Worm (Caenorhabditis elegans) whole organism, L4 larva: ENCODE data around the gene T05G5.1.
A peak's percentile ranks its signal among the peaks of the same experiment; 100 is the strongest.

Source experiments
- F10B5.3 ChIP-seq: sonication (generic microtip); optimal IDR thresholded peaks from 2 replicates; lab custom pipeline; 2016; ENCODE audit warnings: mild to moderate bottlenecking, missing genetic modification characterization, missing compliant biosample characterization
- F37D6.2 ChIP-seq: sonication (generic microtip); optimal IDR thresholded peaks from 2 replicates; lab custom pipeline; 2016; ENCODE audit warnings: mild to moderate bottlenecking, missing genetic modification characterization, missing compliant biosample characterization
- aha-1 ChIP-seq: fragments of 150-350 bp; peaks from one replicate; lab custom pipeline; 2014; ENCODE audit warnings: missing biosample characterization, missing genetic modification characterization
- attf-4 ChIP-seq: sonication (generic microtip); optimal IDR thresholded peaks from 3 replicates; lab custom pipeline; 2017; ENCODE audit warnings: missing biosample characterization, missing genetic modification characterization
- ceh-20 ChIP-seq: fragments of 200-800 bp; sonication (Bioruptor generic); IDR thresholded peaks from 2 replicates; pipeline ENCODE4 v1.3.6; 2022; ENCODE audit warnings: missing genetic modification reagents, missing genetic modification characterization, missing compliant biosample characterization
- cey-2 ChIP-seq: sonication (generic microtip); optimal IDR thresholded peaks from 3 replicates; lab custom pipeline; 2017; ENCODE audit warnings: missing genetic modification characterization, mild to moderate bottlenecking, missing compliant biosample characterization, antibody characterized with exemption, borderline replicate concordance; ENCODE audit not compliant: insufficient read depth
- ctbp-1 ChIP-seq: fragments of 200-800 bp; sonication (Bioruptor generic); IDR thresholded peaks from 2 replicates; pipeline ENCODE4 v1.3.6; 2022; ENCODE audit warnings: missing genetic modification reagents, missing genetic modification characterization, missing compliant biosample characterization
- daf-16 ChIP-seq, 3 experiments: sonication (generic microtip); optimal IDR thresholded peaks; 2 replicates each; lab custom pipeline; 2016 to 2017; ENCODE audit warnings: missing genetic modification characterization in 3 of 3, missing genetic modification reagents in 3 of 3, mild to moderate bottlenecking in 2 of 3, missing compliant biosample characterization in 2 of 3, missing biosample characterization in 1 of 3, moderate library complexity in 1 of 3
- daf-8 ChIP-seq: fragments of 200-800 bp; sonication (Bioruptor generic); IDR thresholded peaks from 2 replicates; pipeline ENCODE4 v1.3.6; 2022; ENCODE audit warnings: missing genetic modification characterization, missing compliant biosample characterization
- dpl-1 ChIP-seq: fragments of 150-350 bp; optimal IDR thresholded peaks from 2 replicates; lab custom pipeline; 2014; ENCODE audit warnings: missing biosample characterization, missing genetic modification reagents, missing genetic modification characterization
- duxl-1 ChIP-seq: sonication (generic microtip); optimal IDR thresholded peaks from 2 replicates; lab custom pipeline; 2016; ENCODE audit warnings: mild to moderate bottlenecking, missing genetic modification characterization, moderate library complexity, missing compliant biosample characterization; ENCODE audit not compliant: poor library complexity
- egl-43 ChIP-seq: fragments of 200-800 bp; sonication (Bioruptor generic); IDR thresholded peaks from 2 replicates; pipeline ENCODE4 v1.3.6; 2022; ENCODE audit warnings: missing genetic modification reagents, missing genetic modification characterization, missing compliant biosample characterization
- fos-1 ChIP-seq: fragments of 150-350 bp; optimal IDR thresholded peaks from 2 replicates; lab custom pipeline; 2014; ENCODE audit warnings: missing biosample characterization, missing genetic modification characterization
- gei-8 ChIP-seq: fragments of 200-800 bp; sonication (Bioruptor generic); optimal IDR thresholded peaks from 2 replicates; lab custom pipeline; 2018; ENCODE audit warnings: mild to moderate bottlenecking, missing genetic modification characterization, missing compliant biosample characterization
- hlh-11 ChIP-seq: fragments of 200-800 bp; sonication (Bioruptor generic); optimal IDR thresholded peaks from 2 replicates; lab custom pipeline; 2018; ENCODE audit warnings: mild to moderate bottlenecking, missing genetic modification characterization, missing compliant biosample characterization
- hmg-1.1 ChIP-seq: fragments of 200-800 bp; sonication (Bioruptor generic); IDR thresholded peaks from 2 replicates; pipeline ENCODE4 v1.3.6; 2022; ENCODE audit warnings: missing genetic modification reagents, missing genetic modification characterization, missing compliant biosample characterization
- lin-13 ChIP-seq: fragments of 150-350 bp; optimal IDR thresholded peaks from 2 replicates; lab custom pipeline; 2014; ENCODE audit warnings: missing biosample characterization, missing genetic modification reagents, missing genetic modification characterization
- lin-15B ChIP-seq: fragments of 150-350 bp; sonication (generic microtip); optimal IDR thresholded peaks from 3 replicates; lab custom pipeline; 2014; ENCODE audit warnings: missing biosample characterization, missing genetic modification characterization
- lsy-2 ChIP-seq, 2 experiments: fragments of 150-350 bp in 1 of 2; sonication (generic microtip) in 1 of 2; optimal IDR thresholded peaks; 2 replicates each; lab custom pipeline; 2014 to 2017; ENCODE audit warnings: missing biosample characterization in 2 of 2, missing genetic modification characterization in 2 of 2
- mdt-29 ChIP-seq: fragments of 200-800 bp; sonication (Bioruptor generic); IDR thresholded peaks from 2 replicates; pipeline ENCODE4 v1.3.6; 2022; ENCODE audit warnings: missing genetic modification reagents, missing genetic modification characterization, missing compliant biosample characterization
- mes-2 ChIP-seq: sonication (generic microtip); optimal IDR thresholded peaks from 2 replicates; lab custom pipeline; 2016; ENCODE audit warnings: missing genotype, mild to moderate bottlenecking, missing genetic modification characterization, missing compliant biosample characterization; ENCODE audit not compliant: poor library complexity, severe bottlenecking
- nhr-10 ChIP-seq: fragments of 150-350 bp; optimal IDR thresholded peaks from 2 replicates; lab custom pipeline; 2014; ENCODE audit warnings: missing biosample characterization, missing genetic modification characterization
- nhr-102 ChIP-seq: sonication (generic microtip); optimal IDR thresholded peaks from 2 replicates; lab custom pipeline; 2016; ENCODE audit warnings: mild to moderate bottlenecking, missing genetic modification characterization, moderate library complexity, missing compliant biosample characterization
- nhr-237 ChIP-seq: sonication (generic microtip); optimal IDR thresholded peaks from 2 replicates; lab custom pipeline; 2017; ENCODE audit warnings: missing biosample characterization, missing genetic modification characterization
- nhr-25 ChIP-seq: sonication (generic microtip); optimal IDR thresholded peaks from 2 replicates; lab custom pipeline; 2017; ENCODE audit warnings: missing genetic modification characterization, mild to moderate bottlenecking, missing compliant biosample characterization, antibody characterized with exemption, moderate library complexity, borderline replicate concordance; ENCODE audit not compliant: insufficient read depth
- nhr-48 ChIP-seq: sonication (generic microtip); optimal IDR thresholded peaks from 2 replicates; lab custom pipeline; 2016; ENCODE audit warnings: mild to moderate bottlenecking, missing genetic modification characterization, missing compliant biosample characterization
- nhr-76 ChIP-seq: fragments of 150-350 bp; optimal IDR thresholded peaks from 2 replicates; lab custom pipeline; 2014; ENCODE audit warnings: missing biosample characterization, missing genetic modification characterization
- pha-4 ChIP-seq, 2 experiments: fragments of 150-350 bp in 1 of 2; fragments of 200-800 bp in 1 of 2; sonication (Bioruptor generic) in 1 of 2; IDR thresholded peaks in 1 of 2; optimal IDR thresholded peaks in 1 of 2; 2 replicates each; pipeline versions ENCODE4 v1.3.6 to Lab custom; 2014 to 2022; ENCODE audit warnings: missing genetic modification characterization in 2 of 2, missing genetic modification reagents in 2 of 2, missing biosample characterization in 1 of 2, missing compliant biosample characterization in 1 of 2
- saeg-2 ChIP-seq: fragments of 200-800 bp; sonication (Bioruptor generic); IDR thresholded peaks from 2 replicates; pipeline ENCODE4 v1.3.6; 2022; ENCODE audit warnings: missing genetic modification reagents, missing genetic modification characterization, missing compliant biosample characterization
- set-16 ChIP-seq: fragments of 200-800 bp; sonication (Bioruptor generic); IDR thresholded peaks from 2 replicates; pipeline ENCODE4 v1.3.6; 2022; ENCODE audit warnings: missing genetic modification reagents, missing genetic modification characterization, missing compliant biosample characterization
- unc-62 ChIP-seq, 3 experiments: fragments of 150-350 bp in 1 of 3; sonication (generic microtip); optimal IDR thresholded peaks in 2 of 3; peaks in 1 of 3; 1 replicate in 1 of 3; 2 replicates in 2 of 3; lab custom pipeline; 2014 to 2017; ENCODE audit warnings: missing biosample characterization in 3 of 3, missing genetic modification characterization in 3 of 3, missing genetic modification reagents in 3 of 3, missing genotype in 1 of 3
- zfp-3 ChIP-seq: fragments of 200-800 bp; sonication (Bioruptor generic); conservative IDR thresholded peaks from 2 replicates; pipeline ENCODE4 v1.3.6; 2022; ENCODE audit warnings: missing genetic modification reagents, missing genetic modification characterization, missing compliant biosample characterization
- zip-11 ChIP-seq: fragments of 200-800 bp; sonication (Bioruptor generic); IDR thresholded peaks from 2 replicates; pipeline ENCODE4 v1.3.6; 2022; ENCODE audit warnings: missing genetic modification characterization, missing compliant biosample characterization

The T05G5.1 gene

ce11 chrIII:9765465-9765900, 22.3 kb upstream of the T05G5.1 start (continued):
- TF ChIP-seq cey-2 (tag; lab: Kevin White, UChicago) (peak; percentile 83), F10B5.3 (peak; percentile 91), pha-4 (GFP tag; IDR thresholded peaks at IDR 0.05; lab: Robert Waterston, UW) (peak; percentile 98), pha-4 (tag; optimal IDR thresholded peaks at IDR 0.05; lab: Kevin White, UChicago) (no peak), nhr-237 (peak; percentile 37), F37D6.2 (tag; lab: Kevin White, UChicago) (peak; percentile 95), daf-16 (GFP tag; optimal IDR thresholded peaks at IDR 0.05; lab: Kevin White, UChicago) (peak; percentile 77 to 92), daf-16 (tag; optimal IDR thresholded peaks at IDR 0.05; lab: Kevin White, UChicago) (peak; percentile 91), dpl-1 (peak; percentile 86), fos-1 (tag; lab: Kevin White, UChicago) (peak; percentile 87), nhr-25 (tag; lab: Kevin White, UChicago) (peak; percentile 98), mes-2 (tag; lab: Kevin White, UChicago) (peak; percentile 95), attf-4 (tag; lab: Kevin White, UChicago) (no peak), duxl-1 (peak; percentile 96), saeg-2 (GFP tag; lab: Robert Waterston, UW) (peak; percentile 99), lin-13 (GFP tag; lab: Kevin White, UChicago) (peak; percentile 91), lsy-2 (tag; optimal IDR thresholded peaks at IDR 0.05; lab: Kevin White, UChicago) (peak; percentile 99 to 100), hlh-11 (tag; lab: Kevin White, UChicago) (peak; percentile 100), nhr-76 (tag; lab: Kevin White, UChicago) (peak; percentile 74), ceh-20 (GFP tag; lab: Robert Waterston, UW) (peak; percentile 98), zip-11 (GFP tag; lab: Robert Waterston, UW) (peak; percentile 48; the same call in 1 of the 2 replicates), nhr-48 (tag; lab: Kevin White, UChicago) (peak; percentile 96), nhr-10 (tag; lab: Kevin White, UChicago) (peak; percentile 93), nhr-102 (tag; lab: Kevin White, UChicago) (peak; percentile 98), gei-8 (GFP tag; lab: Kevin White, UChicago) (peak; percentile 98), daf-8 (GFP tag; lab: Robert Waterston, UW) (0 out of 2 replicates have a peak, but pooled peaks have one; percentile 51), egl-43 (GFP tag; lab: Robert Waterston, UW) (peak; percentile 98), ctbp-1 (GFP tag; lab: Robert Waterston, UW) (peak; percentile 98)

DNA sequence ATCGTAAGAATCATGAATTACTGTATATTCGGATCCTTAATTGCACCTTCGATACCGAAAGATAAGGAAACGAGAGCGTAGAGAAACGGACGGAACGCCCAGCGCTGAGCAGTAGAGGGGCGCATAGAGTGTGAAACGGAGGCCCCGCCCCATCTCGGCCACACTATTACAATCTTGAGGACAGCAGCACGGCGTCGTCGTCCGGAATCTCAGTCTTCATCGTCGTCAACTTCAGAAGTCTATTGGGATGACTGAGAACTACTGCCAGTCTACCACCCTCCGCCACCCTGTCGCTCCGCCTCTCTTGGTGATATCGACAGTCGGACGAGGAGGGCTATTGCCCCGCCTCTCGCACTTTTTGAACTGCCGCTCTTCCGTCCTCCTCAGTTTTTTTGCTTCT, 21.6 kb upstream of the T05G5.1 start:
- TF ChIP-seq zfp-3 (GFP tag; lab: Robert Waterston, UW): no peak
- 0 out of 2 replicates have a peak, but pooled peaks have one; percentile 18 for TF ChIP-seq hmg-1.1 (GFP tag; lab: Robert Waterston, UW)
- TF ChIP-seq mdt-29 (GFP tag; lab: Robert Waterston, UW): peak; percentile 15; the same call in 1 of the 2 replicates
- TF ChIP-seq set-16 (GFP tag; lab: Robert Waterston, UW): peak; percentile 62; the same call in 1 of the 2 replicates
- TF ChIP-seq ctbp-1 (GFP tag; lab: Robert Waterston, UW): 0 out of 2 replicates have a peak, but pooled peaks have one; percentile 7
- peak in 1 of 2 experiments; percentile 68 for TF ChIP-seq unc-62 (GFP tag; optimal IDR thresholded peaks at IDR 0.05 in 1 of 2; lab: Kevin White, UChicago)
- no peak for TF ChIP-seq unc-62 (tag; optimal IDR thresholded peaks at IDR 0.05; lab: Kevin White, UChicago)
- TF ChIP-seq lin-15B (tag; lab: Kevin White, UChicago): no peak
- peak; percentile 53 for TF ChIP-seq egl-43 (GFP tag; lab: Robert Waterston, UW)

DNA sequence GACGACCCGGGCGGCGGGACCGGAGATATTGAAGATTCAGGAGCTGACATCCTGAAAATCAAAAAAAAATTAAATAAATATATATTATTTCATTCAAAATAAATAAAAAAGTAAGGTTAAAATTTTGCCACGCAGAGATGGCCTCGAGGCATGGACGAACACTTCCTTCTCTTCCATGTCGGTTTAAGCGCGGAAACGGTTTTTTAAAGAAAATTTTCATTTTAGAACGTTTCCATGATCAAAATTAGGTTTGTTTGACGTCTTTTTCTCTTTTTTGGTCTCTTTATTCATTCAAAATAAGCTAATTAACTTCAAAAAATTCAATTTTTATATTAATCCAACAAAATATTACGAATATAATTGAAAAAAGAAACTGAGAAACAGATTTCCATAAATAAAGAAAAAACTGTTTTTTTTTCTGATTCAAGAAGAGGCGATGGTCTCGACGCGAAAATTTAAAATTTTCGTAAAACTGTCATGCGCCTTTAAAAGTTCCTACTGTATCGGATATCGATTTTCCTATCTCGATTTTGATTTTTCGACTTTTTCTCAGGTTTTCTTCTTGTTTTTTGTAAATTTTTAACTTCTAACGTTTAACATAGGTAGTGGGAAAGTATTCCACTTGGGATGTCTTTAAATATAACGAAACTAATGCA, 19.1 kb upstream of the T05G5.1 start, which contains the start of gene gcc-2:
TSS of gene gcc-2 (minus strand) at position 51 of the 656 bp plus-strand sequence.
- TF ChIP-seq mes-2 (tag; lab: Kevin White, UChicago): peak; percentile 9
- TF ChIP-seq fos-1 (tag; lab: Kevin White, UChicago): no peak
- TF ChIP-seq aha-1: peak; percentile 13
- TF ChIP-seq daf-8 (GFP tag; lab: Robert Waterston, UW): no peak
